Fruit fly (Drosophila melanogaster): ENCODE measurements around the gene TfIIB.

TfIIB gene

dm6 chr2L:10468388-10468787, 37.2 kb downstream of the TfIIB start (continued):
- peak; percentile 64 for TF ChIP-seq CG31441 (GFP tag; IDR thresholded peaks at IDR 0.05)
- no peak for TF ChIP-seq CG8478 (optimal IDR thresholded peaks at IDR 0.05)
- TF ChIP-seq CG17361 (GFP tag; IDR thresholded peaks at IDR 0.05): peak; percentile 36; the same call in 1 of the 3 replicates
- peak; percentile 65 for TF ChIP-seq unpg (GFP tag; optimal IDR thresholded peaks at IDR 0.05)
- TF ChIP-seq CG42726 (GFP tag; IDR thresholded peaks at IDR 0.05; ENCODE audit: partially characterized antibody): no peak
- no peak for TF ChIP-seq psq (GFP tag; optimal IDR thresholded peaks at IDR 0.05)
- no peak for TF ChIP-seq prd (optimal IDR thresholded peaks at IDR 0.05)
- TF ChIP-seq prd (GFP tag; IDR thresholded peaks at IDR 0.05): peak; percentile 63; the same call in 2 of the 3 replicates
- peak in 1 of 2 experiments; percentile 4 for TF ChIP-seq Hr78 (GFP tag; optimal IDR thresholded peaks at IDR 0.05)
- no peak; the same call in 1 of the 2 replicates for TF ChIP-seq CkIIα-i1 (GFP tag; IDR thresholded peaks at IDR 0.05)
- no peak for TF ChIP-seq CG9437 (GFP tag; optimal IDR thresholded peaks at IDR 0.05)
- no peak for TF ChIP-seq Stat92E (GFP tag; optimal IDR thresholded peaks at IDR 0.05)
- no peak for TF ChIP-seq ac (GFP tag; optimal IDR thresholded peaks at IDR 0.05)
- TF ChIP-seq Hand (GFP tag; optimal IDR thresholded peaks at IDR 0.05): no peak
- no peak for TF ChIP-seq kni (GFP tag; optimal IDR thresholded peaks at IDR 0.05)
- TF ChIP-seq slp2 (GFP tag; optimal IDR thresholded peaks at IDR 0.05): no peak
- TF ChIP-seq CG16863 (GFP tag; optimal IDR thresholded peaks at IDR 0.05): peak; percentile 8
- no peak for TF ChIP-seq shn (GFP tag; optimal IDR thresholded peaks at IDR 0.05)
- peak; percentile 26 for TF ChIP-seq sug (tag; optimal IDR thresholded peaks at IDR 0.05)
- peak; percentile 28; the same call in 1 of the 2 replicates for TF ChIP-seq bowl (GFP tag; IDR thresholded peaks at IDR 0.05)
- 0 out of 3 replicates have a peak, but pooled peaks have one; percentile 14 for TF ChIP-seq croc (GFP tag; conservative IDR thresholded peaks at IDR 0.05)
- no peak for TF ChIP-seq CG33557 (GFP tag; optimal IDR thresholded peaks at IDR 0.05)
- no peak for TF ChIP-seq Bdp1 (GFP tag; optimal IDR thresholded peaks at IDR 0.05)
- no peak for TF ChIP-seq CG4404 (GFP tag; IDR thresholded peaks at IDR 0.05)
- TF ChIP-seq CG1024 (GFP tag; IDR thresholded peaks at IDR 0.05): peak; percentile 21; the same call in 1 of the 2 replicates
- peak; percentile 63 for TF ChIP-seq Atf6 (GFP tag; IDR thresholded peaks at IDR 0.05)
- peak; percentile 48 for TF ChIP-seq CG17385 (GFP tag; optimal IDR thresholded peaks at IDR 0.05)
- peak; percentile 47 for TF ChIP-seq CG18599 (GFP tag; optimal IDR thresholded peaks at IDR 0.05)
- TF ChIP-seq hb (GFP tag; IDR thresholded peaks at IDR 0.05; ENCODE audit: partially characterized antibody): no peak
- TF ChIP-seq Ets97D (GFP tag; optimal IDR thresholded peaks at IDR 0.05): peak; percentile 1
- TF ChIP-seq Hr3 (GFP tag; optimal IDR thresholded peaks at IDR 0.05): peak; percentile 9
- TF ChIP-seq CG1602 (GFP tag; optimal IDR thresholded peaks at IDR 0.05): peak; percentile 49
- TF ChIP-seq vvl (GFP tag; IDR thresholded peaks at IDR 0.05): peak; percentile 81
- TF ChIP-seq CG1647 (GFP tag; optimal IDR thresholded peaks at IDR 0.05): no peak
- TF ChIP-seq CG4854 (GFP tag; optimal IDR thresholded peaks at IDR 0.05): no peak
- no peak for TF ChIP-seq CG34224 (GFP tag; IDR thresholded peaks at IDR 0.05; ENCODE audit: partially characterized antibody)
- TF ChIP-seq CG10565 (GFP tag; optimal IDR thresholded peaks at IDR 0.05): no peak
- peak; percentile 72 for TF ChIP-seq dysf (GFP tag; IDR thresholded peaks at IDR 0.05)
- TF ChIP-seq CG15696 (tag; optimal IDR thresholded peaks at IDR 0.05): no peak
- TF ChIP-seq CG10147 (GFP tag; optimal IDR thresholded peaks at IDR 0.05): peak; percentile 41
- no peak for TF ChIP-seq CG32767 (GFP tag; IDR thresholded peaks at IDR 0.05)
- TF ChIP-seq gfzf (GFP tag; optimal IDR thresholded peaks at IDR 0.05): no peak
- no peak for TF ChIP-seq CG7987 (GFP tag; optimal IDR thresholded peaks at IDR 0.05)
- no peak for TF ChIP-seq disco-r (GFP tag; optimal IDR thresholded peaks at IDR 0.05)
- TF ChIP-seq crp (GFP tag; optimal IDR thresholded peaks at IDR 0.05): no peak
- TF ChIP-seq CG8765 (GFP tag; IDR thresholded peaks at IDR 0.05): no peak
- TF ChIP-seq CG6254 (GFP tag; optimal IDR thresholded peaks at IDR 0.05): peak; percentile 40
- peak; percentile 32; the same call in 1 of the 2 replicates for TF ChIP-seq CG43689 (GFP tag; IDR thresholded peaks at IDR 0.05)
- no peak for TF ChIP-seq Dfd (GFP tag; optimal IDR thresholded peaks at IDR 0.05)
- TF ChIP-seq Gug (GFP tag; IDR thresholded peaks at IDR 0.05): peak; percentile 41; the same call in 2 of the 4 replicates
- TF ChIP-seq toy (GFP tag; IDR thresholded peaks at IDR 0.05): 0 out of 2 replicates have a peak, but pooled peaks have one; percentile 14
